Fruit fly (Drosophila melanogaster) whole organism, prepupa: ENCODE results near the gene Ucp4B.

Experiments
- Blimp-1 ChIP-seq: fragments of 200-800 bp; sonication (Bioruptor generic); optimal IDR thresholded peaks from 3 replicates; lab custom pipeline; 2017; ENCODE audit warnings: missing biosample characterization, missing genetic modification characterization, mild to moderate bottlenecking, moderate library complexity, missing genetic modification reagents
- CG10631 ChIP-seq: fragments of 200-800 bp; sonication (Bioruptor generic); optimal IDR thresholded peaks from 2 replicates; lab custom pipeline; 2016; ENCODE audit warnings: missing biosample characterization, missing genetic modification characterization
- CG10669 ChIP-seq: fragments of 200-800 bp; sonication (Bioruptor generic); optimal IDR thresholded peaks from 3 replicates; lab custom pipeline; 2018; ENCODE audit warnings: missing biosample characterization, mild to moderate bottlenecking, missing genetic modification characterization, moderate library complexity
- CG11294 ChIP-seq: fragments of 200-800 bp; sonication (Bioruptor generic); IDR thresholded peaks from 2 replicates; pipeline ENCODE4 v1.3.6; 2022; ENCODE audit warnings: missing biosample characterization, missing genetic modification characterization
- CG11762 ChIP-seq: fragments of 200-800 bp; sonication (Bioruptor generic); optimal IDR thresholded peaks from 3 replicates; lab custom pipeline; 2016; ENCODE audit warnings: missing biosample characterization, missing genetic modification characterization; ENCODE audit not compliant: insufficient read depth
- CG11902 ChIP-seq: fragments of 200-800 bp; sonication (Bioruptor generic); optimal IDR thresholded peaks from 3 replicates; lab custom pipeline; 2016; ENCODE audit warnings: missing biosample characterization, missing genetic modification characterization
- CG15336 ChIP-seq: fragments of 200-800 bp; sonication (Bioruptor generic); IDR thresholded peaks from 2 replicates; pipeline ENCODE4 v1.3.6; 2022; ENCODE audit warnings: missing biosample characterization, missing genetic modification characterization
- CG1621 ChIP-seq: fragments of 200-800 bp; sonication (Bioruptor generic); optimal IDR thresholded peaks from 3 replicates; lab custom pipeline; 2018; ENCODE audit warnings: missing biosample characterization, mild to moderate bottlenecking, missing genetic modification characterization
- CG16779 ChIP-seq: fragments of 200-800 bp; sonication (Bioruptor generic); optimal IDR thresholded peaks from 3 replicates; lab custom pipeline; 2017; ENCODE audit warnings: missing biosample characterization, mild to moderate bottlenecking, missing genetic modification characterization
- CG3919 ChIP-seq: fragments of 200-800 bp; sonication (Bioruptor generic); optimal IDR thresholded peaks from 3 replicates; lab custom pipeline; 2016; ENCODE audit warnings: missing biosample characterization, missing genetic modification characterization
- CG6163 ChIP-seq: fragments of 200-800 bp; sonication (Bioruptor generic); IDR thresholded peaks from 3 replicates; pipeline ENCODE4 v1.3.6; 2022; ENCODE audit warnings: missing biosample characterization, missing genetic modification characterization
- CG6276 ChIP-seq: fragments of 200-800 bp; sonication (Bioruptor generic); optimal IDR thresholded peaks from 2 replicates; lab custom pipeline; 2017; ENCODE audit warnings: missing biosample characterization, mild to moderate bottlenecking, missing genetic modification characterization
- CG6792 ChIP-seq: fragments of 200-800 bp; sonication (Bioruptor generic); optimal IDR thresholded peaks from 3 replicates; lab custom pipeline; 2016; ENCODE audit warnings: missing biosample characterization, missing genetic modification characterization
- CG7368 ChIP-seq: fragments of 200-800 bp; sonication (Bioruptor generic); optimal IDR thresholded peaks from 3 replicates; lab custom pipeline; 2016; ENCODE audit warnings: missing biosample characterization, missing genetic modification characterization
- CG8119 ChIP-seq: fragments of 200-800 bp; sonication (Bioruptor generic); IDR thresholded peaks from 3 replicates; pipeline ENCODE4 v1.3.6; 2022; ENCODE audit warnings: missing biosample characterization, missing genetic modification characterization
- CG8319 ChIP-seq: fragments of 200-800 bp; sonication (Bioruptor generic); optimal IDR thresholded peaks from 3 replicates; lab custom pipeline; 2016; ENCODE audit warnings: missing biosample characterization, missing genetic modification characterization
- CG8632 ChIP-seq: fragments of 200-800 bp; sonication (Bioruptor generic); optimal IDR thresholded peaks from 3 replicates; lab custom pipeline; 2016; ENCODE audit warnings: missing biosample characterization, missing genetic modification characterization
- CG9139 ChIP-seq: fragments of 200-800 bp; sonication (Bioruptor generic); optimal IDR thresholded peaks from 3 replicates; lab custom pipeline; 2017; ENCODE audit warnings: missing biosample characterization, mild to moderate bottlenecking, missing genetic modification characterization
- Eip75B ChIP-seq: fragments of 200-800 bp; sonication (Bioruptor generic); optimal IDR thresholded peaks from 3 replicates; lab custom pipeline; 2016; ENCODE audit warnings: missing biosample characterization, missing genetic modification characterization
- Eip78C ChIP-seq: fragments of 200-800 bp; sonication (Bioruptor generic); peaks from one replicate; lab custom pipeline; 2016; ENCODE audit warnings: missing biosample characterization, missing genetic modification characterization
- Eip93F ChIP-seq: fragments of 200-800 bp; sonication (Bioruptor generic); optimal IDR thresholded peaks from 2 replicates; lab custom pipeline; 2016; ENCODE audit warnings: missing biosample characterization, mild to moderate bottlenecking, missing genetic modification characterization
- Gug ChIP-seq: fragments of 200-800 bp; sonication (Bioruptor generic); IDR thresholded peaks from 2 replicates; pipeline ENCODE4 v1.3.6; 2022; ENCODE audit warnings: missing biosample characterization, missing genetic modification characterization
- Hr38 ChIP-seq: sonication (Bioruptor generic); optimal IDR thresholded peaks from 2 replicates; lab custom pipeline; 2016; ENCODE audit warnings: missing biosample characterization, missing genetic modification characterization
- Hr39 ChIP-seq: fragments of 200-800 bp; sonication (Bioruptor generic); optimal IDR thresholded peaks from 2 replicates; lab custom pipeline; 2016; ENCODE audit warnings: missing biosample characterization, missing genetic modification characterization
- OdsH ChIP-seq: fragments of 200-800 bp; sonication (Bioruptor generic); optimal IDR thresholded peaks from 3 replicates; lab custom pipeline; 2016; ENCODE audit warnings: missing biosample characterization, missing genetic modification characterization
- Smox ChIP-seq: fragments of 200-800 bp; sonication (Bioruptor generic); optimal IDR thresholded peaks from 3 replicates; lab custom pipeline; 2016; ENCODE audit warnings: missing biosample characterization, missing genetic modification characterization
- Sox102F ChIP-seq: fragments of 200-800 bp; sonication (Bioruptor generic); optimal IDR thresholded peaks from 2 replicates; lab custom pipeline; 2016; ENCODE audit warnings: missing biosample characterization, mild to moderate bottlenecking, missing genetic modification characterization
- Sox14 ChIP-seq: fragments of 200-800 bp; sonication (Bioruptor generic); optimal IDR thresholded peaks from 3 replicates; lab custom pipeline; 2016; ENCODE audit warnings: missing biosample characterization, missing genetic modification characterization
- acj6 ChIP-seq: fragments of 200-800 bp; sonication (Bioruptor generic); optimal IDR thresholded peaks from 3 replicates; lab custom pipeline; 2016; ENCODE audit warnings: missing biosample characterization, missing genetic modification characterization
- cyc ChIP-seq: fragments of 200-800 bp; sonication (Bioruptor generic); optimal IDR thresholded peaks from 3 replicates; lab custom pipeline; 2016; ENCODE audit warnings: missing biosample characterization, missing genetic modification characterization
- esn ChIP-seq: fragments of 200-800 bp; sonication (Bioruptor generic); optimal IDR thresholded peaks from 2 replicates; lab custom pipeline; 2016; ENCODE audit warnings: missing biosample characterization, mild to moderate bottlenecking, missing genetic modification characterization, moderate library complexity
- fd85E ChIP-seq: fragments of 200-800 bp; sonication (Bioruptor generic); optimal IDR thresholded peaks from 3 replicates; lab custom pipeline; 2016; ENCODE audit warnings: missing biosample characterization, missing genetic modification characterization
- fkh ChIP-seq: fragments of 200-800 bp; sonication (Bioruptor generic); optimal IDR thresholded peaks from 3 replicates; lab custom pipeline; 2017; ENCODE audit warnings: missing biosample characterization, mild to moderate bottlenecking, missing genetic modification characterization, moderate library complexity
- spab ChIP-seq: fragments of 200-800 bp; sonication (Bioruptor generic); optimal IDR thresholded peaks from 2 replicates; lab custom pipeline; 2017; ENCODE audit warnings: missing biosample characterization, mild to moderate bottlenecking, missing genetic modification characterization, missing genetic modification reagents
- ss ChIP-seq, 2 experiments: fragments of 200-800 bp; sonication (Bioruptor generic); optimal IDR thresholded peaks; 2 replicates in 1 of 2; 3 replicates in 1 of 2; lab custom pipeline; 2017 to 2018; ENCODE audit warnings: mild to moderate bottlenecking in 2 of 2, missing biosample characterization in 2 of 2, missing genetic modification characterization in 2 of 2, moderate library complexity in 1 of 2
- svp ChIP-seq: fragments of 200-800 bp; sonication (Bioruptor generic); peaks from one replicate; lab custom pipeline; 2016; ENCODE audit warnings: missing biosample characterization, missing genetic modification characterization
- topi ChIP-seq: fragments of 200-800 bp; sonication (Bioruptor generic); optimal IDR thresholded peaks from 3 replicates; lab custom pipeline; 2016; ENCODE audit warnings: missing biosample characterization, missing genetic modification characterization
- vri ChIP-seq: fragments of 200-800 bp; sonication (Bioruptor generic); optimal IDR thresholded peaks from 3 replicates; lab custom pipeline; 2016; ENCODE audit warnings: missing biosample characterization, mild to moderate bottlenecking, missing genetic modification characterization

Ucp4B gene

dm6 chr2L:5943229-5944078, 26.2 kb upstream of the Ucp4B start, which contains the start of the genes Sfp26Ad and Gpdh1 (continued):
- peak; percentile 75 for TF ChIP-seq Hr39
- no peak for TF ChIP-seq Hr38 (GFP tag; lab: Kevin White, UChicago)
- TF ChIP-seq Blimp-1 (GFP tag; lab: Kevin White, UChicago), result peak; percentile 20
- TF ChIP-seq esn (GFP tag; lab: Kevin White, UChicago), result peak; percentile 82
- TF ChIP-seq OdsH (GFP tag; lab: Kevin White, UChicago), result peak; percentile 69
- TF ChIP-seq CG1621, result peak; percentile 19
- TF ChIP-seq Sox14 (GFP tag; lab: Kevin White, UChicago), result peak; percentile 72
- peak; percentile 81 for TF ChIP-seq cyc (GFP tag; lab: Kevin White, UChicago)
- TF ChIP-seq CG16779, result peak; percentile 71
- peak; percentile 62 for TF ChIP-seq CG15336 (GFP tag; lab: Robert Waterston, UW)

dm6 chr2L:5944305-5945282, 25.1 kb upstream of the Ucp4B start:
- TF ChIP-seq acj6 (GFP tag; lab: Kevin White, UChicago) (no peak), Eip93F (GFP tag; lab: Kevin White, UChicago) (peak; percentile 10), CG10669 (GFP tag; lab: Kevin White, UChicago) (no peak), CG6163 (GFP tag; lab: Robert Waterston, UW) (peak; percentile 58; the same call in 1 of the 3 replicates), Sox14 (GFP tag; lab: Kevin White, UChicago) (no peak), Gug (GFP tag; lab: Robert Waterston, UW) (0 out of 2 replicates have a peak, but pooled peaks have one; percentile 30), CG8319 (GFP tag; lab: Kevin White, UChicago) (no peak), fd85E (no peak), CG7368 (GFP tag; lab: Kevin White, UChicago) (no peak), CG10631 (GFP tag; lab: Kevin White, UChicago) (no peak), svp (peak; percentile 99), ss (GFP tag; optimal IDR thresholded peaks at IDR 0.05; lab: Kevin White, UChicago) (no peak), CG8119 (GFP tag; lab: Robert Waterston, UW) (0 out of 3 replicates have a peak, but pooled peaks have one; percentile 20), fkh (GFP tag; lab: Kevin White, UChicago) (peak; percentile 74), CG6276 (GFP tag; lab: Kevin White, UChicago) (no peak), CG9139 (GFP tag; lab: Kevin White, UChicago) (no peak), CG6792 (GFP tag; lab: Kevin White, UChicago) (no peak), CG11902 (GFP tag; lab: Kevin White, UChicago) (no peak), CG8632 (GFP tag; lab: Kevin White, UChicago) (no peak), topi (GFP tag; lab: Kevin White, UChicago) (no peak), vri (peak; percentile 58), CG3919 (no peak), CG16779 (peak; percentile 58), CG15336 (GFP tag; lab: Robert Waterston, UW) (peak; percentile 40; the same call in 1 of the 2 replicates), CG11762 (GFP tag; lab: Kevin White, UChicago) (no peak), Blimp-1 (GFP tag; lab: Kevin White, UChicago) (no peak), Eip78C (GFP tag; lab: Kevin White, UChicago) (peak; percentile 50), OdsH (GFP tag; lab: Kevin White, UChicago) (no peak), spab (GFP tag; lab: Kevin White, UChicago) (no peak), Eip75B (GFP tag; lab: Kevin White, UChicago) (peak; percentile 29), Sox102F (no peak), CG1621 (peak; percentile 22), CG11294 (GFP tag; lab: Robert Waterston, UW) (no peak), Smox (GFP tag; lab: Kevin White, UChicago) (no peak)
